Fruit fly (Drosophila melanogaster) whole organism, prepupa: ENCODE measurements around the gene CG11726.

ENCODE experiments used
- Blimp-1 ChIP-seq: fragments of 200-800 bp; sonication (Bioruptor generic); optimal IDR thresholded peaks from 3 replicates; lab custom pipeline; 2017; ENCODE audit warnings: missing biosample characterization, missing genetic modification characterization, mild to moderate bottlenecking, moderate library complexity, missing genetic modification reagents
- CG10631 ChIP-seq: fragments of 200-800 bp; sonication (Bioruptor generic); optimal IDR thresholded peaks from 2 replicates; lab custom pipeline; 2016; ENCODE audit warnings: missing biosample characterization, missing genetic modification characterization
- CG10669 ChIP-seq: fragments of 200-800 bp; sonication (Bioruptor generic); optimal IDR thresholded peaks from 3 replicates; lab custom pipeline; 2018; ENCODE audit warnings: missing biosample characterization, mild to moderate bottlenecking, missing genetic modification characterization, moderate library complexity
- CG11762 ChIP-seq: fragments of 200-800 bp; sonication (Bioruptor generic); optimal IDR thresholded peaks from 3 replicates; lab custom pipeline; 2016; ENCODE audit warnings: missing biosample characterization, missing genetic modification characterization; ENCODE audit not compliant: insufficient read depth
- CG11902 ChIP-seq: fragments of 200-800 bp; sonication (Bioruptor generic); optimal IDR thresholded peaks from 3 replicates; lab custom pipeline; 2016; ENCODE audit warnings: missing biosample characterization, missing genetic modification characterization
- CG15336 ChIP-seq: fragments of 200-800 bp; sonication (Bioruptor generic); IDR thresholded peaks from 2 replicates; pipeline ENCODE4 v1.3.6; 2022; ENCODE audit warnings: missing biosample characterization, missing genetic modification characterization
- CG1621 ChIP-seq: fragments of 200-800 bp; sonication (Bioruptor generic); optimal IDR thresholded peaks from 3 replicates; lab custom pipeline; 2018; ENCODE audit warnings: missing biosample characterization, mild to moderate bottlenecking, missing genetic modification characterization
- CG16779 ChIP-seq: fragments of 200-800 bp; sonication (Bioruptor generic); optimal IDR thresholded peaks from 3 replicates; lab custom pipeline; 2017; ENCODE audit warnings: missing biosample characterization, mild to moderate bottlenecking, missing genetic modification characterization
- CG3032 ChIP-seq: fragments of 200-800 bp; optimal IDR thresholded peaks from 2 replicates; lab custom pipeline; 2019; ENCODE audit warnings: missing biosample characterization, mild to moderate bottlenecking, missing genetic modification characterization, moderate library complexity
- CG31627 ChIP-seq: fragments of 200-800 bp; sonication (Bioruptor generic); optimal IDR thresholded peaks from 3 replicates; lab custom pipeline; 2016; ENCODE audit warnings: missing biosample characterization, missing genetic modification characterization
- CG32006 ChIP-seq: fragments of 200-800 bp; sonication (Bioruptor generic); optimal IDR thresholded peaks from 3 replicates; lab custom pipeline; 2017; ENCODE audit warnings: missing biosample characterization, mild to moderate bottlenecking, missing genetic modification characterization
- CG34406 ChIP-seq: fragments of 200-800 bp; sonication (Bioruptor generic); optimal IDR thresholded peaks from 3 replicates; lab custom pipeline; 2016; ENCODE audit warnings: missing biosample characterization, missing genetic modification characterization
- CG3919 ChIP-seq: fragments of 200-800 bp; sonication (Bioruptor generic); optimal IDR thresholded peaks from 3 replicates; lab custom pipeline; 2016; ENCODE audit warnings: missing biosample characterization, missing genetic modification characterization
- CG4318 ChIP-seq: fragments of 200-800 bp; sonication (Bioruptor generic); optimal IDR thresholded peaks from 3 replicates; lab custom pipeline; 2017; ENCODE audit warnings: missing biosample characterization, mild to moderate bottlenecking, missing genetic modification characterization
- CG6163 ChIP-seq: fragments of 200-800 bp; sonication (Bioruptor generic); IDR thresholded peaks from 3 replicates; pipeline ENCODE4 v1.3.6; 2022; ENCODE audit warnings: missing biosample characterization, missing genetic modification characterization
- CG6276 ChIP-seq: fragments of 200-800 bp; sonication (Bioruptor generic); optimal IDR thresholded peaks from 2 replicates; lab custom pipeline; 2017; ENCODE audit warnings: missing biosample characterization, mild to moderate bottlenecking, missing genetic modification characterization
- CG6792 ChIP-seq: fragments of 200-800 bp; sonication (Bioruptor generic); optimal IDR thresholded peaks from 3 replicates; lab custom pipeline; 2016; ENCODE audit warnings: missing biosample characterization, missing genetic modification characterization
- CG6808 ChIP-seq: fragments of 200-800 bp; sonication (Bioruptor generic); optimal IDR thresholded peaks from 3 replicates; lab custom pipeline; 2017; ENCODE audit warnings: missing biosample characterization, missing genetic modification characterization, mild to moderate bottlenecking, moderate library complexity, missing genetic modification reagents
- CG6854 ChIP-seq: fragments of 200-800 bp; sonication (Bioruptor generic); optimal IDR thresholded peaks from 2 replicates; lab custom pipeline; 2017; ENCODE audit warnings: missing biosample characterization, mild to moderate bottlenecking, missing genetic modification characterization
- CG7368 ChIP-seq: fragments of 200-800 bp; sonication (Bioruptor generic); optimal IDR thresholded peaks from 3 replicates; lab custom pipeline; 2016; ENCODE audit warnings: missing biosample characterization, missing genetic modification characterization
- CG8119 ChIP-seq: fragments of 200-800 bp; sonication (Bioruptor generic); IDR thresholded peaks from 3 replicates; pipeline ENCODE4 v1.3.6; 2022; ENCODE audit warnings: missing biosample characterization, missing genetic modification characterization
- CG8319 ChIP-seq: fragments of 200-800 bp; sonication (Bioruptor generic); optimal IDR thresholded peaks from 3 replicates; lab custom pipeline; 2016; ENCODE audit warnings: missing biosample characterization, missing genetic modification characterization
- CG8632 ChIP-seq: fragments of 200-800 bp; sonication (Bioruptor generic); optimal IDR thresholded peaks from 3 replicates; lab custom pipeline; 2016; ENCODE audit warnings: missing biosample characterization, missing genetic modification characterization
- Eip75B ChIP-seq: fragments of 200-800 bp; sonication (Bioruptor generic); optimal IDR thresholded peaks from 3 replicates; lab custom pipeline; 2016; ENCODE audit warnings: missing biosample characterization, missing genetic modification characterization
- Eip93F ChIP-seq: fragments of 200-800 bp; sonication (Bioruptor generic); optimal IDR thresholded peaks from 2 replicates; lab custom pipeline; 2016; ENCODE audit warnings: missing biosample characterization, mild to moderate bottlenecking, missing genetic modification characterization
- Ets21C ChIP-seq: fragments of 200-800 bp; sonication (Bioruptor generic); optimal IDR thresholded peaks from 3 replicates; lab custom pipeline; 2016; ENCODE audit warnings: missing biosample characterization, missing genetic modification characterization
- Ets96B ChIP-seq: fragments of 200-800 bp; optimal IDR thresholded peaks from 2 replicates; lab custom pipeline; 2019; ENCODE audit warnings: missing biosample characterization, mild to moderate bottlenecking, missing genetic modification characterization, moderate library complexity
- Gug ChIP-seq: fragments of 200-800 bp; sonication (Bioruptor generic); IDR thresholded peaks from 2 replicates; pipeline ENCODE4 v1.3.6; 2022; ENCODE audit warnings: missing biosample characterization, missing genetic modification characterization
- Hr38 ChIP-seq: sonication (Bioruptor generic); optimal IDR thresholded peaks from 2 replicates; lab custom pipeline; 2016; ENCODE audit warnings: missing biosample characterization, missing genetic modification characterization
- Hr39 ChIP-seq: fragments of 200-800 bp; sonication (Bioruptor generic); optimal IDR thresholded peaks from 2 replicates; lab custom pipeline; 2016; ENCODE audit warnings: missing biosample characterization, missing genetic modification characterization
- Hr4 ChIP-seq: fragments of 200-800 bp; sonication (Bioruptor generic); optimal IDR thresholded peaks from 3 replicates; lab custom pipeline; 2016; ENCODE audit warnings: missing biosample characterization, missing genetic modification characterization
- Lpt ChIP-seq: fragments of 200-800 bp; sonication (Bioruptor generic); optimal IDR thresholded peaks from 3 replicates; lab custom pipeline; 2016; ENCODE audit warnings: missing biosample characterization, missing genetic modification characterization
- Met ChIP-seq: fragments of 200-800 bp; sonication (Bioruptor generic); optimal IDR thresholded peaks from 3 replicates; lab custom pipeline; 2016; ENCODE audit warnings: missing biosample characterization, missing genetic modification characterization
- OdsH ChIP-seq: fragments of 200-800 bp; sonication (Bioruptor generic); optimal IDR thresholded peaks from 3 replicates; lab custom pipeline; 2016; ENCODE audit warnings: missing biosample characterization, missing genetic modification characterization
- Sox14 ChIP-seq: fragments of 200-800 bp; sonication (Bioruptor generic); optimal IDR thresholded peaks from 3 replicates; lab custom pipeline; 2016; ENCODE audit warnings: missing biosample characterization, missing genetic modification characterization
- Sox15 ChIP-seq: fragments of 200-800 bp; sonication (Bioruptor generic); optimal IDR thresholded peaks from 3 replicates; lab custom pipeline; 2016; ENCODE audit warnings: missing biosample characterization, missing genetic modification characterization
- achi ChIP-seq: fragments of 200-800 bp; sonication (Bioruptor generic); optimal IDR thresholded peaks from 3 replicates; lab custom pipeline; 2016; ENCODE audit warnings: missing biosample characterization, missing genetic modification characterization
- acj6 ChIP-seq: fragments of 200-800 bp; sonication (Bioruptor generic); optimal IDR thresholded peaks from 3 replicates; lab custom pipeline; 2016; ENCODE audit warnings: missing biosample characterization, missing genetic modification characterization
- cyc ChIP-seq: fragments of 200-800 bp; sonication (Bioruptor generic); optimal IDR thresholded peaks from 3 replicates; lab custom pipeline; 2016; ENCODE audit warnings: missing biosample characterization, missing genetic modification characterization
- dac ChIP-seq: fragments of 200-800 bp; sonication (Bioruptor generic); optimal IDR thresholded peaks from 2 replicates; lab custom pipeline; 2017; ENCODE audit warnings: missing biosample characterization, mild to moderate bottlenecking, missing genetic modification characterization
- dsx ChIP-seq: fragments of 200-800 bp; optimal IDR thresholded peaks from 3 replicates; lab custom pipeline; 2019; ENCODE audit warnings: missing biosample characterization, mild to moderate bottlenecking, missing genetic modification characterization, moderate library complexity; ENCODE audit not compliant: poor library complexity, severe bottlenecking
- eg ChIP-seq: fragments of 200-800 bp; sonication (Bioruptor generic); IDR thresholded peaks from 3 replicates; pipeline ENCODE4 v1.3.6; 2022; ENCODE audit warnings: missing biosample characterization, missing genetic modification characterization
- esn ChIP-seq: fragments of 200-800 bp; sonication (Bioruptor generic); optimal IDR thresholded peaks from 2 replicates; lab custom pipeline; 2016; ENCODE audit warnings: missing biosample characterization, mild to moderate bottlenecking, missing genetic modification characterization, moderate library complexity
- fd59A ChIP-seq: fragments of 200-800 bp; sonication (Bioruptor generic); optimal IDR thresholded peaks from 2 replicates; lab custom pipeline; 2017; ENCODE audit warnings: missing biosample characterization, mild to moderate bottlenecking, missing genetic modification characterization, missing genetic modification reagents
- fd85E ChIP-seq: fragments of 200-800 bp; sonication (Bioruptor generic); optimal IDR thresholded peaks from 3 replicates; lab custom pipeline; 2016; ENCODE audit warnings: missing biosample characterization, missing genetic modification characterization
- fkh ChIP-seq: fragments of 200-800 bp; sonication (Bioruptor generic); optimal IDR thresholded peaks from 3 replicates; lab custom pipeline; 2017; ENCODE audit warnings: missing biosample characterization, mild to moderate bottlenecking, missing genetic modification characterization, moderate library complexity
- lz ChIP-seq: fragments of 200-800 bp; sonication (Bioruptor generic); optimal IDR thresholded peaks from 3 replicates; lab custom pipeline; 2016; ENCODE audit warnings: missing biosample characterization, missing genetic modification characterization
- net ChIP-seq: fragments of 200-800 bp; sonication (Bioruptor generic); optimal IDR thresholded peaks from 3 replicates; lab custom pipeline; 2016; ENCODE audit warnings: missing biosample characterization, missing genetic modification characterization
- pdm3 ChIP-seq: fragments of 200-800 bp; sonication (Bioruptor generic); optimal IDR thresholded peaks from 3 replicates; lab custom pipeline; 2016; ENCODE audit warnings: missing biosample characterization, missing genetic modification characterization
- salr ChIP-seq, 2 experiments: fragments of 200-800 bp; sonication (Bioruptor generic); optimal IDR thresholded peaks; 3 replicates each; lab custom pipeline; 2016 to 2018; ENCODE audit warnings: missing biosample characterization in 2 of 2, missing genetic modification characterization in 2 of 2, mild to moderate bottlenecking in 1 of 2
- ss ChIP-seq, 2 experiments: fragments of 200-800 bp; sonication (Bioruptor generic); optimal IDR thresholded peaks; 2 replicates in 1 of 2; 3 replicates in 1 of 2; lab custom pipeline; 2017 to 2018; ENCODE audit warnings: mild to moderate bottlenecking in 2 of 2, missing biosample characterization in 2 of 2, missing genetic modification characterization in 2 of 2, moderate library complexity in 1 of 2
- svp ChIP-seq: fragments of 200-800 bp; sonication (Bioruptor generic); peaks from one replicate; lab custom pipeline; 2016; ENCODE audit warnings: missing biosample characterization, missing genetic modification characterization
- topi ChIP-seq: fragments of 200-800 bp; sonication (Bioruptor generic); optimal IDR thresholded peaks from 3 replicates; lab custom pipeline; 2016; ENCODE audit warnings: missing biosample characterization, missing genetic modification characterization

The CG11726 gene

DNA sequence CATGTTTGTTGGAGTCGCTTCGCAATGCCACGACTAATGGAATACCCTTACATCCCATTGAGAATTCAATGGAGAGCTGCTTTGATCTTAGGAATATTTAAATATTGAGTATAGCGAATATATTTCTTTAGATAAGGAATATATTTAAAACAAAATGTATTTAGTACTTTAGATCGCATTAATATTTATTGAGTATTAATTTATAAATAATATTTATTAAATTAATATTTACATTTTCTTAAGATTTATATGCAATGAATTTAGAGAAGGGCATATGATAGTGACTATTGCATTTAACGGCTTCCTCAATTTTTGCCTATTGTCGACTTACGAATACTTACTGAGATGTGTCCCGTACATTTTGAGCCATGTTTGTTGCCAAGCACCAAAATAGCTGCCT lies 49.7 kb downstream of the CG11726 start:
- TF ChIP-seq CG4318 (GFP tag; lab: Kevin White, UChicago) = peak; percentile 72
- no peak for TF ChIP-seq CG6163 (GFP tag; lab: Robert Waterston, UW)
- no peak for TF ChIP-seq net
- no peak for TF ChIP-seq Ets21C (GFP tag; lab: Kevin White, UChicago)
- TF ChIP-seq cyc (GFP tag; lab: Kevin White, UChicago) = no peak
- TF ChIP-seq CG8119 = peak; percentile 85
- TF ChIP-seq Hr4 (GFP tag; lab: Kevin White, UChicago) = peak; percentile 52
- TF ChIP-seq CG6854 = no peak
- no peak for TF ChIP-seq CG31627 (GFP tag; lab: Kevin White, UChicago)
- TF ChIP-seq fd59A (GFP tag; lab: Kevin White, UChicago) = no peak
- TF ChIP-seq Eip75B = no peak
- no peak for TF ChIP-seq Sox14
- no peak for TF ChIP-seq Sox15 (GFP tag; lab: Kevin White, UChicago)
- TF ChIP-seq CG10669 (GFP tag; lab: Kevin White, UChicago) = no peak
- TF ChIP-seq CG10631 = peak; percentile 37
- no peak for TF ChIP-seq svp (GFP tag; lab: Kevin White, UChicago)
- TF ChIP-seq Met (GFP tag; lab: Kevin White, UChicago) = no peak
- TF ChIP-seq CG6276 (GFP tag; lab: Kevin White, UChicago) = peak; percentile 80
- no peak for TF ChIP-seq Hr38 (GFP tag; lab: Kevin White, UChicago)
- no peak for TF ChIP-seq Hr39
- no peak for TF ChIP-seq fd85E (GFP tag; lab: Kevin White, UChicago)
- no peak for TF ChIP-seq CG6792 (GFP tag; lab: Kevin White, UChicago)
- no peak for TF ChIP-seq dsx
- peak; percentile 39 for TF ChIP-seq CG3032
- peak; percentile 18 for TF ChIP-seq CG6808 (GFP tag; lab: Kevin White, UChicago)
- TF ChIP-seq CG34406 (GFP tag; lab: Kevin White, UChicago) = peak; percentile 5
- TF ChIP-seq CG11762 (GFP tag; lab: Kevin White, UChicago) = no peak
- TF ChIP-seq OdsH (GFP tag; lab: Kevin White, UChicago) = peak; percentile 24
- TF ChIP-seq CG16779 (tag; lab: Kevin White, UChicago) = no peak
- no peak for TF ChIP-seq Blimp-1 (GFP tag; lab: Kevin White, UChicago)
- TF ChIP-seq Ets96B (tag; lab: Kevin White, UChicago) = no peak
- TF ChIP-seq esn (GFP tag; lab: Kevin White, UChicago) = no peak
- TF ChIP-seq CG8319 (GFP tag; lab: Kevin White, UChicago) = no peak
- TF ChIP-seq CG8632 (GFP tag; lab: Kevin White, UChicago) = no peak
- TF ChIP-seq eg (GFP tag; lab: Robert Waterston, UW) = no peak
- no peak for TF ChIP-seq acj6 (GFP tag; lab: Kevin White, UChicago)
- peak; percentile 32 for TF ChIP-seq Lpt (GFP tag; lab: Kevin White, UChicago)
- no peak for TF ChIP-seq topi (GFP tag; lab: Kevin White, UChicago)
- no peak for TF ChIP-seq CG11902 (GFP tag; lab: Kevin White, UChicago)
- peak; percentile 13 for TF ChIP-seq CG3919 (GFP tag; lab: Kevin White, UChicago)
- peak; percentile 83 for TF ChIP-seq CG15336 (GFP tag; lab: Robert Waterston, UW)
- no peak for TF ChIP-seq fkh (GFP tag; lab: Kevin White, UChicago)
- TF ChIP-seq pdm3 (GFP tag; lab: Kevin White, UChicago) = no peak
- TF ChIP-seq CG1621 (tag; lab: Kevin White, UChicago) = no peak
- TF ChIP-seq dac (GFP tag; lab: Kevin White, UChicago) = peak; percentile 23
- no peak for TF ChIP-seq Eip93F (GFP tag; lab: Kevin White, UChicago)
- no peak for TF ChIP-seq lz (GFP tag; lab: Kevin White, UChicago)
- no peak for TF ChIP-seq CG7368 (GFP tag; lab: Kevin White, UChicago)
- peak; percentile 27 for TF ChIP-seq achi (GFP tag; lab: Kevin White, UChicago)
- peak in 1 of 2 experiments; percentile 29 for TF ChIP-seq salr (GFP tag; optimal IDR thresholded peaks at IDR 0.05; lab: Kevin White, UChicago)
- TF ChIP-seq ss (GFP tag; optimal IDR thresholded peaks at IDR 0.05; lab: Kevin White, UChicago) = no peak
- TF ChIP-seq CG32006 (GFP tag; lab: Kevin White, UChicago) = peak; percentile 88
- 0 out of 2 replicates have a peak, but pooled peaks have one; percentile 21 for TF ChIP-seq Gug (GFP tag; lab: Robert Waterston, UW)
